Worm (Caenorhabditis elegans) whole organism, L1 larva: ENCODE measurements around the gene scrm-8.
"Not testable (repeated sequence)": the region's sequence is repeated elsewhere in the genome, so short reads cannot be mapped to it uniquely, and the experiment has no call there.

Source experiments
- F16B12.6 ChIP-seq: fragments of 150-350 bp; optimal IDR thresholded peaks from 2 replicates; lab custom pipeline; 2014; ENCODE audit warnings: missing biosample characterization, missing genetic modification characterization
- aha-1 ChIP-seq: fragments of 150-350 bp; optimal IDR thresholded peaks from 2 replicates; lab custom pipeline; 2014; ENCODE audit warnings: missing biosample characterization, missing genetic modification characterization
- blmp-1 ChIP-seq: fragments of 150-350 bp; optimal IDR thresholded peaks from 2 replicates; lab custom pipeline; 2014; ENCODE audit warnings: missing biosample characterization, missing genetic modification characterization
- ceh-88 ChIP-seq: fragments of 200-800 bp; sonication (Bioruptor generic); IDR thresholded peaks from 2 replicates; pipeline ENCODE4 v1.3.6; 2022; ENCODE audit warnings: missing genetic modification characterization, missing compliant biosample characterization
- dpl-1 ChIP-seq, 3 experiments: fragments of 150-350 bp in 2 of 3; sonication (generic microtip) in 1 of 3; optimal IDR thresholded peaks; 2 replicates each; lab custom pipeline; 2014 to 2017; ENCODE audit warnings: missing biosample characterization in 3 of 3, missing genetic modification characterization in 3 of 3, missing genetic modification reagents in 3 of 3
- dsc-1 ChIP-seq: sonication (generic microtip); optimal IDR thresholded peaks from 2 replicates; lab custom pipeline; 2016; ENCODE audit warnings: mild to moderate bottlenecking, missing genetic modification characterization, missing compliant biosample characterization
- efl-1 ChIP-seq, 4 experiments: fragments of 150-350 bp; optimal IDR thresholded peaks in 3 of 4; peaks in 1 of 4; 1 replicate in 1 of 4; 2 replicates in 3 of 4; lab custom pipeline; 2014; ENCODE audit warnings: missing biosample characterization in 2 of 4, missing genetic modification characterization in 2 of 4, missing genetic modification reagents in 2 of 4
- egl-13 ChIP-seq: sonication (generic microtip); optimal IDR thresholded peaks from 2 replicates; lab custom pipeline; 2016; ENCODE audit warnings: missing genotype, missing genetic modification reagents, missing genetic modification characterization, missing compliant biosample characterization
- fkh-8 ChIP-seq: sonication (generic microtip); optimal IDR thresholded peaks from 2 replicates; lab custom pipeline; 2016; ENCODE audit warnings: mild to moderate bottlenecking, missing genetic modification characterization, missing compliant biosample characterization
- grh-1 ChIP-seq: fragments of 200-800 bp; sonication (Bioruptor generic); IDR thresholded peaks from 2 replicates; pipeline ENCODE4 v1.3.6; 2022; ENCODE audit warnings: missing genetic modification reagents, missing genetic modification characterization, missing compliant biosample characterization
- isw-1 ChIP-seq: fragments of 200-800 bp; sonication (Bioruptor generic); IDR thresholded peaks from 2 replicates; pipeline ENCODE4 v1.3.6; 2022; ENCODE audit warnings: missing genetic modification characterization, missing compliant biosample characterization
- lin-14 ChIP-seq: fragments of 200-800 bp; sonication (Bioruptor generic); optimal IDR thresholded peaks from 2 replicates; lab custom pipeline; 2018; ENCODE audit warnings: mild to moderate bottlenecking, missing genetic modification characterization, moderate library complexity, missing compliant biosample characterization
- lin-15B ChIP-seq: fragments of 150-350 bp; sonication (generic microtip); optimal IDR thresholded peaks from 3 replicates; lab custom pipeline; 2014; ENCODE audit warnings: missing biosample characterization, missing genetic modification characterization
- lin-35 ChIP-seq, 2 experiments: fragments of 150-350 bp; optimal IDR thresholded peaks; 2 replicates each; lab custom pipeline; 2014; ENCODE audit warnings: missing biosample characterization in 2 of 2, missing genetic modification characterization in 2 of 2, missing genetic modification reagents in 2 of 2
- lin-39 ChIP-seq: fragments of 150-350 bp; optimal IDR thresholded peaks from 2 replicates; lab custom pipeline; 2014; ENCODE audit warnings: missing biosample characterization, missing genetic modification reagents, missing genetic modification characterization
- lsy-2 ChIP-seq, 2 experiments: fragments of 150-350 bp; optimal IDR thresholded peaks; 2 replicates each; lab custom pipeline; 2014; ENCODE audit warnings: missing biosample characterization in 2 of 2, missing genetic modification characterization in 2 of 2
- mab-9 ChIP-seq: fragments of 200-800 bp; sonication (Bioruptor generic); IDR thresholded peaks from 2 replicates; pipeline ENCODE4 v1.3.6; 2022; ENCODE audit warnings: missing genetic modification reagents, missing genetic modification characterization, missing compliant biosample characterization
- nhr-11 ChIP-seq: fragments of 150-350 bp; optimal IDR thresholded peaks from 2 replicates; lab custom pipeline; 2014; ENCODE audit warnings: missing biosample characterization, missing genetic modification characterization
- nhr-12 ChIP-seq: sonication (generic microtip); optimal IDR thresholded peaks from 2 replicates; lab custom pipeline; 2017; ENCODE audit warnings: missing biosample characterization, missing genetic modification characterization
- nhr-19 ChIP-seq: fragments of 200-800 bp; sonication (Bioruptor generic); conservative IDR thresholded peaks from 2 replicates; pipeline ENCODE4 v1.3.6; 2022; ENCODE audit warnings: missing genetic modification characterization, missing compliant biosample characterization
- nhr-20 ChIP-seq: sonication (generic microtip); optimal IDR thresholded peaks from 2 replicates; lab custom pipeline; 2016; ENCODE audit warnings: mild to moderate bottlenecking, missing genetic modification characterization, missing compliant biosample characterization
- nhr-47 ChIP-seq: sonication (generic microtip); optimal IDR thresholded peaks from 2 replicates; lab custom pipeline; 2016; ENCODE audit warnings: mild to moderate bottlenecking, missing genetic modification characterization, moderate library complexity, missing compliant biosample characterization
- nhr-71 ChIP-seq: sonication (generic microtip); optimal IDR thresholded peaks from 2 replicates; lab custom pipeline; 2016; ENCODE audit warnings: mild to moderate bottlenecking, missing genetic modification characterization, moderate library complexity, missing compliant biosample characterization
- nhr-85 ChIP-seq: sonication (generic microtip); peaks from one replicate; lab custom pipeline; 2016; ENCODE audit warnings: missing genetic modification characterization, inconsistent platforms, missing compliant biosample characterization
- nhr-90 ChIP-seq: sonication (generic microtip); optimal IDR thresholded peaks from 2 replicates; lab custom pipeline; 2016; ENCODE audit warnings: mild to moderate bottlenecking, missing genetic modification characterization, missing compliant biosample characterization; ENCODE audit not compliant: poor library complexity
- rnt-1 ChIP-seq: sonication (generic microtip); optimal IDR thresholded peaks from 2 replicates; lab custom pipeline; 2016; ENCODE audit warnings: mild to moderate bottlenecking, missing genetic modification characterization, moderate library complexity, missing compliant biosample characterization
- snu-23 ChIP-seq: sonication (generic microtip); optimal IDR thresholded peaks from 2 replicates; lab custom pipeline; 2016; ENCODE audit warnings: missing genetic modification characterization, missing compliant biosample characterization
- swsn-7 ChIP-seq: sonication (generic microtip); optimal IDR thresholded peaks from 2 replicates; lab custom pipeline; 2016; ENCODE audit warnings: missing genetic modification characterization, missing compliant biosample characterization
- tbx-2 ChIP-seq: sonication (generic microtip); optimal IDR thresholded peaks from 2 replicates; lab custom pipeline; 2016; ENCODE audit warnings: missing genetic modification characterization, missing compliant biosample characterization
- tlp-1 ChIP-seq: fragments of 150-350 bp; optimal IDR thresholded peaks from 2 replicates; lab custom pipeline; 2014; ENCODE audit warnings: missing biosample characterization, missing genetic modification characterization
- unc-62 ChIP-seq: fragments of 150-350 bp; optimal IDR thresholded peaks from 2 replicates; lab custom pipeline; 2014; ENCODE audit warnings: missing biosample characterization, missing genetic modification reagents, missing genetic modification characterization
- unc-86 ChIP-seq: sonication (generic microtip); optimal IDR thresholded peaks from 2 replicates; lab custom pipeline; 2016; ENCODE audit warnings: missing genetic modification characterization, missing compliant biosample characterization
- unc-98 ChIP-seq: fragments of 200-800 bp; sonication (Bioruptor generic); IDR thresholded peaks from 2 replicates; pipeline ENCODE4 v1.3.6; 2022; ENCODE audit warnings: missing genetic modification characterization, missing compliant biosample characterization
- vab-15 ChIP-seq: sonication (generic microtip); optimal IDR thresholded peaks from 2 replicates; lab custom pipeline; 2017; ENCODE audit warnings: missing genotype, mild to moderate bottlenecking, missing genetic modification characterization, missing compliant biosample characterization
- xbp-1 ChIP-seq: sonication (generic microtip); optimal IDR thresholded peaks from 2 replicates; lab custom pipeline; 2016; ENCODE audit warnings: missing genetic modification characterization, missing compliant biosample characterization

Gene scrm-8

DNA sequence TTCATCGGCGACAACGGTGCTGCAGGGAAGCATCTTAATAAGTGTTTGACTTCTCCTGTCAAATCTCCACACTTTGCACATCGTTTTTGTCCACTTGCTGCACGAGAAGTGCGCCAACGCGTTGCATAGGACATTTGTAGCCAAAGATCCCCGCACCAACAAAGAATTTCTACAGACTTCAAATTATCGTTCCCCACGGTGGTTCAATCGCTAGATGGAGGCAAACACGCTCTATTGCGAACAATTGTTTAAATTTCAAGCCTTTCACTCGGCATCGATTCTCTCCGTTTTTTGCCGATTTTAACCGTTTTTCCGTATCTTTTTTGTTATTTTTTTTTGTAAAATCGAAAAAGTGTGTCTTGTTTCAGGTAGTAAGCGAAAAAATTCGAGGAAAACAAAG, 15.5 kb downstream of the scrm-8 start:
- TF ChIP-seq lsy-2 (tag; optimal IDR thresholded peaks at IDR 0.05; lab: Kevin White, UChicago) (peak in 1 of 2 experiments; percentile 36), efl-1 (optimal IDR thresholded peaks at IDR 0.05; lab: Kevin White, UChicago) (peak in 1 of 2 experiments; percentile 15), efl-1 (GFP tag; optimal IDR thresholded peaks at IDR 0.05 in 1 of 2; lab: Kevin White, UChicago) (peak in 1 of 2 experiments; percentile 63), vab-15 (peak; percentile 35)

DNA sequence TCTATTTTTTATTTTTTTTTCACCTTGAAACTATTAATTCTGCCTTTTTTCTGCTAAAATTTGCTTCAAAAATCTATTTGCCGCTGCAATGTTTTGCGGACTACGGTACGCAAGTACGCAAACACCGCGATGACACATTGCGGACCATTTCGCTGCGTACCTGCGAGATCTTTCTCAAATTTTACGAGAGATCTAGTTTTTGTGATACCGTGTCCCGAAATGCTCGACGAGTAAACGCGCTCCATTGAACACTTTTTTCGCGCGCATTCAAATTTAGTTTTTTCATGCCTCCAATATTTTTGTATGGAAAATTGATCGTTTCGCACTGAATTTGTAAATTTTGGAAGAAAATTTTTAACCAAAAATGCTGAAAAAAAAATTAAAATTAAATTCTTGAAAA, 20.3 kb downstream of the scrm-8 start:
- TF ChIP-seq nhr-20 (tag; lab: Kevin White, UChicago) (peak; percentile 40), nhr-85 (tag; lab: Kevin White, UChicago) (peak; percentile 66), isw-1 (GFP tag; lab: Robert Waterston, UW) (peak; percentile 98), lin-15B (peak; percentile 27), nhr-19 (GFP tag; lab: Robert Waterston, UW) (peak; percentile 98), nhr-47 (tag; lab: Kevin White, UChicago) (peak; percentile 74), nhr-90 (tag; lab: Kevin White, UChicago) (peak; percentile 45), nhr-71 (tag; lab: Kevin White, UChicago) (peak; percentile 74), egl-13 (tag; lab: Kevin White, UChicago) (peak; percentile 31), ceh-88 (peak; percentile 97), dpl-1 (GFP tag; optimal IDR thresholded peaks at IDR 0.05; lab: Kevin White, UChicago) (peak; percentile 43 to 71 (median 64)), unc-98 (GFP tag; lab: Robert Waterston, UW) (peak; percentile 87), F16B12.6 (tag; lab: Kevin White, UChicago) (peak; percentile 46), snu-23 (GFP tag; lab: Kevin White, UChicago) (peak; percentile 47), lin-35 (GFP tag; optimal IDR thresholded peaks at IDR 0.05; lab: Kevin White, UChicago) (peak; percentile 58 to 71), unc-86 (peak; percentile 22), mab-9 (peak; percentile 92), dsc-1 (tag; lab: Kevin White, UChicago) (peak; percentile 22), fkh-8 (tag; lab: Kevin White, UChicago) (peak; percentile 16), lin-14 (GFP tag; lab: Kevin White, UChicago) (peak; percentile 45), swsn-7 (peak; percentile 40), tbx-2 (tag; lab: Kevin White, UChicago) (peak; percentile 44), rnt-1 (tag; lab: Kevin White, UChicago) (peak; percentile 62), efl-1 (optimal IDR thresholded peaks at IDR 0.05; lab: Kevin White, UChicago) (peak; percentile 47 to 71), efl-1 (GFP tag; optimal IDR thresholded peaks at IDR 0.05 in 1 of 2; lab: Kevin White, UChicago) (peak; percentile 74 to 97), grh-1 (GFP tag; lab: Robert Waterston, UW) (peak; percentile 99), lsy-2 (tag; optimal IDR thresholded peaks at IDR 0.05; lab: Kevin White, UChicago) (peak; percentile 64 to 76), xbp-1 (tag; lab: Kevin White, UChicago) (peak; percentile 42)

DNA sequence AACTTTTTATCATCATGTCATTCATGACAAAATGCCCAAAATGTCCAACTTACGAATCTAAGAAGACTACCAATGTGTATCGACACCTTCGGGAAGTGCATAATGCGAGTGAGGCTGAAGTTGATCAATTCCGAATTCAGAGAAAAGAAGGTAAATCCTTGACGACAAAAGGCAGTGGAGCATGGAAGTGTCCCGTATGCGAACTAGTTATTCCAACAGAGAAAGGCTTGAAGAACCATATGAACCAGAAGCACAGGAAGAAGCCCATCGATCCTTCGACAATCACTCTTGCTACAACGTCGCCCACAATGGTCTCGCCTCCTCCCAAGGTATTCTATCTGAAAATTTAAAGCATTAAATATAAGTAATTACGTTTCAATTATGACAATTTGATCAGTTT, 21.6 kb downstream of the scrm-8 start, which contains the start of gene K08D10.11:
Gene K08D10.11, minus strand, starts transcription at position 101 of the 400 bp plus-strand sequence.
- TF ChIP-seq lin-39 (tag; lab: Kevin White, UChicago); nhr-11; nhr-12 (tag; lab: Kevin White, UChicago): not testable (repeated sequence)

ce11 chrIV:4196729-4197128, 32.2 kb downstream of the scrm-8 start, which contains the start of gene K06B9.6:
K06B9.6 (minus strand) TSS chrIV:4196829.
- TF ChIP-seq tlp-1 (tag; lab: Kevin White, UChicago); ceh-88; aha-1: not testable (repeated sequence)

DNA sequence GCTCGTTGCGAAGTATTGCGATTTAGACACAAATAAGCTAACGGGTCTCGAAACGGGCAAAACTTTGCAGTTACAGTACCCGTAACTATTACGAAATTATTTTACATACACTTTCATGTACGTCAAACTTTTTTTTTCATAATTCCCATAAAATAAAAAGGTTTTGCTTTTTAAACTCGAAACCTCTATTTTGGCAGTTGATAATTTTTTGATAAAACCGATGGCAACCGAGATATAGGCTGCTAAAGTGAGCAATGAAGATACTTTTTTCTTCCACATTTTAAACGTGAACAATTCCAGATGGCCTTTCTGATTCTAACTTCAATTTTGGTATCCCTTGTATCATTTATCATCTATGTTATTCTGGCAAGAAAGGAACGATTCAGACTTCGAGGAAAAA, 32.7 kb downstream of the scrm-8 start, which contains the start of gene cyp-25A6:
Gene cyp-25A6, plus strand, starts transcription at position 301 of the 400 bp plus-strand sequence.
- TF ChIP-seq unc-62 (GFP tag; lab: Kevin White, UChicago); blmp-1 (tag; lab: Kevin White, UChicago); egl-13 (tag; lab: Kevin White, UChicago): not testable (repeated sequence)
